Fruit fly (Drosophila melanogaster) whole organism, embryonic: Measurements from ENCODE around the gene dysf.

Experiments
- Adf1 ChIP-seq: fragments of 200-800 bp; sonication (Bioruptor generic); IDR thresholded peaks from 2 replicates; pipeline ENCODE4 v1.3.6; 2022; ENCODE audit warnings: missing biosample characterization, missing genetic modification characterization
- BEAF-32 ChIP-seq: fragments of 200-800 bp; sonication (Bioruptor generic); optimal IDR thresholded peaks from 3 replicates; lab custom pipeline; 2017; ENCODE audit warnings: missing biosample characterization, missing genetic modification characterization, mild to moderate bottlenecking, moderate library complexity, missing genetic modification reagents
- Bdp1 ChIP-seq: fragments of 200-800 bp; sonication (Bioruptor generic); optimal IDR thresholded peaks from 3 replicates; lab custom pipeline; 2016; ENCODE audit warnings: missing biosample characterization, missing genetic modification characterization
- Bteb2 ChIP-seq: fragments of 200-800 bp; sonication (Bioruptor generic); optimal IDR thresholded peaks from 2 replicates; lab custom pipeline; 2016; ENCODE audit warnings: missing biosample characterization, missing genetic modification characterization
- CG1024 ChIP-seq: fragments of 200-800 bp; sonication (Bioruptor generic); IDR thresholded peaks from 2 replicates; pipeline ENCODE4 v1.3.6; 2022; ENCODE audit warnings: missing biosample characterization, missing genetic modification characterization
- CG10565 ChIP-seq: fragments of 200-800 bp; sonication (Bioruptor generic); optimal IDR thresholded peaks from 3 replicates; lab custom pipeline; 2016; ENCODE audit warnings: missing biosample characterization, mild to moderate bottlenecking, missing genetic modification characterization
- CG11085 ChIP-seq: fragments of 200-800 bp; sonication (Bioruptor generic); IDR thresholded peaks from 2 replicates; pipeline ENCODE4 v1.3.6; 2022; ENCODE audit warnings: missing biosample characterization, missing genetic modification characterization
- CG11560 ChIP-seq: fragments of 200-800 bp; sonication (Bioruptor generic); IDR thresholded peaks from 3 replicates; pipeline ENCODE4 v1.3.6; 2022; ENCODE audit warnings: missing biosample characterization, missing genetic modification characterization
- CG12219 ChIP-seq: fragments of 200-800 bp; sonication (Bioruptor generic); optimal IDR thresholded peaks from 3 replicates; lab custom pipeline; 2018; ENCODE audit warnings: missing biosample characterization, mild to moderate bottlenecking, missing genetic modification characterization
- CG14014 ChIP-seq: fragments of 200-800 bp; sonication (Bioruptor generic); IDR thresholded peaks from 2 replicates; pipeline ENCODE4 v1.3.6; 2022; ENCODE audit warnings: missing biosample characterization, missing genetic modification characterization
- CG14667 ChIP-seq: fragments of 200-800 bp; sonication (Bioruptor generic); IDR thresholded peaks from 2 replicates; pipeline ENCODE4 v1.3.6; 2022; ENCODE audit warnings: missing biosample characterization, missing genetic modification characterization
- CG15269 ChIP-seq: fragments of 200-800 bp; sonication (Bioruptor generic); optimal IDR thresholded peaks from 2 replicates; lab custom pipeline; 2018; ENCODE audit warnings: missing biosample characterization, mild to moderate bottlenecking, missing genetic modification characterization, moderate library complexity
- CG15514 ChIP-seq: fragments of 200-800 bp; sonication (Bioruptor generic); optimal IDR thresholded peaks from 3 replicates; lab custom pipeline; 2017; ENCODE audit warnings: missing biosample characterization, missing genetic modification characterization, mild to moderate bottlenecking, moderate library complexity, missing genetic modification reagents
- CG15696 ChIP-seq: fragments of 200-800 bp; sonication (Bioruptor generic); optimal IDR thresholded peaks from 2 replicates; lab custom pipeline; 2019; ENCODE audit warnings: missing biosample characterization, mild to moderate bottlenecking, missing genetic modification characterization, moderate library complexity
- CG1603 ChIP-seq: fragments of 200-800 bp; sonication (Bioruptor generic); optimal IDR thresholded peaks from 2 replicates; lab custom pipeline; 2019; ENCODE audit warnings: missing biosample characterization, mild to moderate bottlenecking, missing genetic modification characterization, moderate library complexity
- CG16813 ChIP-seq: fragments of 200-800 bp; sonication (Bioruptor generic); IDR thresholded peaks from 3 replicates; pipeline ENCODE4 v1.3.6; 2022; ENCODE audit warnings: missing biosample characterization, missing genetic modification characterization; ENCODE audit not compliant: partially characterized antibody
- CG18011 ChIP-seq: fragments of 200-800 bp; sonication (Bioruptor generic); optimal IDR thresholded peaks from 2 replicates; lab custom pipeline; 2017; ENCODE audit warnings: missing biosample characterization, missing genetic modification characterization, mild to moderate bottlenecking, moderate library complexity, missing genotype
- CG2202 ChIP-seq: fragments of 200-800 bp; sonication (Bioruptor generic); optimal IDR thresholded peaks from 2 replicates; lab custom pipeline; 2018; ENCODE audit warnings: missing biosample characterization, mild to moderate bottlenecking, missing genetic modification characterization
- CG4360 ChIP-seq: fragments of 200-800 bp; sonication (Bioruptor generic); IDR thresholded peaks from 2 replicates; pipeline ENCODE4 v1.3.6; 2022; ENCODE audit warnings: missing biosample characterization, missing genetic modification characterization
- CG7963 ChIP-seq: fragments of 200-800 bp; sonication (Bioruptor generic); IDR thresholded peaks from 3 replicates; pipeline ENCODE4 v1.3.6; 2022; ENCODE audit warnings: missing biosample characterization, missing genetic modification characterization; ENCODE audit not compliant: partially characterized antibody
- CG9437 ChIP-seq: fragments of 200-800 bp; sonication (Bioruptor generic); optimal IDR thresholded peaks from 2 replicates; lab custom pipeline; 2018; ENCODE audit warnings: missing biosample characterization, mild to moderate bottlenecking, missing genetic modification characterization
- CG9817 ChIP-seq: fragments of 200-800 bp; sonication (Bioruptor generic); optimal IDR thresholded peaks from 2 replicates; lab custom pipeline; 2018; ENCODE audit warnings: missing biosample characterization, mild to moderate bottlenecking, missing genetic modification characterization, moderate library complexity
- Fer1 ChIP-seq: fragments of 200-800 bp; sonication (Bioruptor generic); optimal IDR thresholded peaks from 2 replicates; lab custom pipeline; 2017; ENCODE audit warnings: missing biosample characterization, mild to moderate bottlenecking, missing genetic modification characterization
- GATAe ChIP-seq: fragments of 200-800 bp; sonication (Bioruptor generic); conservative IDR thresholded peaks from 2 replicates; pipeline ENCODE4 v1.3.6; 2022; ENCODE audit warnings: missing biosample characterization, missing genetic modification characterization
- Max ChIP-seq: fragments of 200-800 bp; sonication (Bioruptor generic); optimal IDR thresholded peaks from 2 replicates; lab custom pipeline; 2016; ENCODE audit warnings: missing biosample characterization, mild to moderate bottlenecking, missing genetic modification characterization
- NFAT ChIP-seq: fragments of 200-800 bp; sonication (Bioruptor generic); IDR thresholded peaks from 2 replicates; pipeline ENCODE4 v1.3.6; 2022; ENCODE audit warnings: missing biosample characterization, missing genetic modification characterization
- Nf-YA ChIP-seq: fragments of 200-800 bp; sonication (Bioruptor generic); IDR thresholded peaks from 2 replicates; pipeline ENCODE4 v1.3.6; 2022; ENCODE audit warnings: missing biosample characterization, missing genetic modification characterization
- Nf-YB ChIP-seq: fragments of 200-800 bp; sonication (Bioruptor generic); optimal IDR thresholded peaks from 3 replicates; lab custom pipeline; 2019; ENCODE audit warnings: missing biosample characterization, mild to moderate bottlenecking, missing genetic modification characterization, moderate library complexity
- Rfx ChIP-seq: fragments of 200-800 bp; sonication (Bioruptor generic); IDR thresholded peaks from 2 replicates; pipeline ENCODE4 v1.3.6; 2022; ENCODE audit warnings: missing biosample characterization, missing genetic modification characterization
- Xrp1 ChIP-seq: fragments of 200-800 bp; sonication (Bioruptor generic); IDR thresholded peaks from 2 replicates; pipeline ENCODE4 v1.3.6; 2022; ENCODE audit warnings: missing biosample characterization, missing genetic modification characterization
- ase ChIP-seq: fragments of 200-800 bp; sonication (Bioruptor generic); IDR thresholded peaks from 3 replicates; pipeline ENCODE4 v1.3.6; 2022; ENCODE audit warnings: missing biosample characterization, missing genetic modification characterization
- ash1 ChIP-seq: fragments of 200-800 bp; sonication (Bioruptor generic); optimal IDR thresholded peaks from 2 replicates; lab custom pipeline; 2018; ENCODE audit warnings: missing biosample characterization, mild to moderate bottlenecking, missing genetic modification characterization
- bbx ChIP-seq: fragments of 200-800 bp; sonication (Bioruptor generic); IDR thresholded peaks from 2 replicates; pipeline ENCODE4 v1.3.6; 2022; ENCODE audit warnings: missing biosample characterization, missing genetic modification characterization; ENCODE audit not compliant: partially characterized antibody
- crp ChIP-seq, 2 experiments: fragments of 200-800 bp; sonication (Bioruptor generic); optimal IDR thresholded peaks; 2 replicates in 1 of 2; 3 replicates in 1 of 2; lab custom pipeline; 2017; ENCODE audit warnings: missing biosample characterization in 2 of 2, missing genetic modification characterization in 2 of 2, mild to moderate bottlenecking in 1 of 2, moderate library complexity in 1 of 2
- dimm ChIP-seq: fragments of 200-800 bp; sonication (Bioruptor generic); IDR thresholded peaks from 2 replicates; pipeline ENCODE4 v1.3.6; 2022; ENCODE audit warnings: missing biosample characterization, missing genetic modification characterization
- exex ChIP-seq: fragments of 200-800 bp; sonication (Bioruptor generic); optimal IDR thresholded peaks from 4 replicates; lab custom pipeline; 2018; ENCODE audit warnings: missing biosample characterization, mild to moderate bottlenecking, missing genetic modification characterization, moderate library complexity
- ftz-f1 ChIP-seq: fragments of 200-800 bp; sonication (Bioruptor generic); optimal IDR thresholded peaks from 2 replicates; lab custom pipeline; 2016; ENCODE audit warnings: missing biosample characterization, missing genetic modification characterization
- hbn ChIP-seq: fragments of 200-800 bp; sonication (Bioruptor generic); IDR thresholded peaks from 2 replicates; pipeline ENCODE4 v1.3.6; 2022; ENCODE audit warnings: missing biosample characterization, missing genetic modification characterization; ENCODE audit not compliant: partially characterized antibody
- ind ChIP-seq: fragments of 200-800 bp; sonication (Bioruptor generic); optimal IDR thresholded peaks from 3 replicates; lab custom pipeline; 2016; ENCODE audit warnings: missing biosample characterization, missing genetic modification characterization
- lola ChIP-seq, 3 experiments: fragments of >200 bp in 2 of 3; fragments of 200-800 bp in 1 of 3; sonication (Bioruptor generic) in 1 of 3; optimal IDR thresholded peaks; 2 replicates each; lab custom pipeline; 2017 to 2019; ENCODE audit warnings: missing biosample characterization in 3 of 3, missing genetic modification characterization in 3 of 3, mild to moderate bottlenecking in 1 of 3, moderate library complexity in 1 of 3
- nau ChIP-seq: fragments of 200-800 bp; sonication (Bioruptor generic); optimal IDR thresholded peaks from 3 replicates; lab custom pipeline; 2017; ENCODE audit warnings: missing biosample characterization, mild to moderate bottlenecking, missing genetic modification characterization, missing genetic modification reagents
- pros ChIP-seq: fragments of 200-800 bp; sonication (Bioruptor generic); optimal IDR thresholded peaks from 3 replicates; lab custom pipeline; 2019; ENCODE audit warnings: missing biosample characterization, mild to moderate bottlenecking, missing genetic modification characterization, moderate library complexity
- salm ChIP-seq: fragments of 200-800 bp; sonication (Bioruptor generic); optimal IDR thresholded peaks from 2 replicates; lab custom pipeline; 2018; ENCODE audit warnings: missing biosample characterization, mild to moderate bottlenecking, missing genetic modification characterization
- scrt ChIP-seq: fragments of 200-800 bp; sonication (Bioruptor generic); optimal IDR thresholded peaks from 2 replicates; lab custom pipeline; 2018; ENCODE audit warnings: missing biosample characterization, mild to moderate bottlenecking, missing genetic modification characterization, moderate library complexity
- sqz ChIP-seq: fragments of 200-800 bp; sonication (Bioruptor generic); optimal IDR thresholded peaks from 3 replicates; lab custom pipeline; 2018; ENCODE audit warnings: missing biosample characterization, mild to moderate bottlenecking, missing genetic modification characterization
- unc-4 ChIP-seq: fragments of 200-800 bp; sonication (Bioruptor generic); IDR thresholded peaks from 2 replicates; pipeline ENCODE4 v1.3.6; 2022; ENCODE audit warnings: missing biosample characterization, missing genetic modification characterization; ENCODE audit not compliant: partially characterized antibody
- unpg ChIP-seq: fragments of 200-800 bp; sonication (Bioruptor generic); optimal IDR thresholded peaks from 3 replicates; lab custom pipeline; 2018; ENCODE audit warnings: missing biosample characterization, mild to moderate bottlenecking, missing genetic modification characterization, moderate library complexity
- z ChIP-seq: fragments of 200-800 bp; sonication (Bioruptor generic); IDR thresholded peaks from 3 replicates; pipeline ENCODE4 v1.3.6; 2022; ENCODE audit warnings: missing biosample characterization, missing genetic modification characterization

dysf gene

dm6 chr3R:26055214-26055632, 43.3 kb downstream of the dysf start, which contains the start of gene Cmpk (continued):
- TF ChIP-seq CG18011 (GFP tag; lab: Kevin White, UChicago), result peak; percentile 57
- peak; percentile 95 for TF ChIP-seq ftz-f1
- TF ChIP-seq CG15514 (GFP tag; lab: Kevin White, UChicago), result peak; percentile 81
- peak; percentile 52 for TF ChIP-seq Adf1 (GFP tag; lab: Robert Waterston, UW)
- TF ChIP-seq GATAe, result no peak
- TF ChIP-seq lola (GFP tag; optimal IDR thresholded peaks at IDR 0.05; lab: Kevin White, UChicago), result no peak
- peak; percentile 97 for TF ChIP-seq CG9437
- TF ChIP-seq sqz (GFP tag; lab: Kevin White, UChicago), result no peak
- no peak for TF ChIP-seq nau (GFP tag; lab: Kevin White, UChicago)
- TF ChIP-seq BEAF-32 (GFP tag; lab: Kevin White, UChicago), result peak; percentile 29
- TF ChIP-seq CG16813 (GFP tag; lab: Robert Waterston, UW), result no peak
- TF ChIP-seq CG15696 (tag; lab: Kevin White, UChicago), result peak; percentile 19
- TF ChIP-seq hbn, result peak; percentile 27; the same call in 1 of the 2 replicates
- TF ChIP-seq Nf-YA (GFP tag; lab: Robert Waterston, UW), result no peak
- peak; percentile 31 for TF ChIP-seq Bdp1 (GFP tag; lab: Kevin White, UChicago)
- peak; percentile 75 for TF ChIP-seq CG1603
- peak; percentile 18 to 89 for TF ChIP-seq crp (GFP tag; optimal IDR thresholded peaks at IDR 0.05; lab: Kevin White, UChicago)
- no peak; the same call in 1 of the 2 replicates for TF ChIP-seq CG14014 (GFP tag; lab: Robert Waterston, UW)
- TF ChIP-seq Rfx (GFP tag; lab: Robert Waterston, UW), result peak; percentile 77
- TF ChIP-seq CG7963 (GFP tag; lab: Robert Waterston, UW), result no peak
- TF ChIP-seq pros, result no peak
- TF ChIP-seq CG12219 (GFP tag; lab: Kevin White, UChicago), result peak; percentile 48
- TF ChIP-seq dimm (GFP tag; lab: Robert Waterston, UW), result no peak
- TF ChIP-seq CG4360 (GFP tag; lab: Robert Waterston, UW), result 0 out of 2 replicates have a peak, but pooled peaks have one; percentile 35
- TF ChIP-seq Max (GFP tag; lab: Kevin White, UChicago), result peak; percentile 56
- TF ChIP-seq bbx, result peak; percentile 68; the same call in 1 of the 2 replicates
- peak; percentile 47 for TF ChIP-seq ind (GFP tag; lab: Kevin White, UChicago)
- TF ChIP-seq NFAT (GFP tag; lab: Robert Waterston, UW), result peak; percentile 73; the same call in 1 of the 2 replicates
- peak; percentile 43 for TF ChIP-seq ash1 (GFP tag; lab: Kevin White, UChicago)
- TF ChIP-seq salm, result peak; percentile 63
- peak; percentile 88 for TF ChIP-seq Fer1 (GFP tag; lab: Kevin White, UChicago)
- peak; percentile 47 for TF ChIP-seq CG2202
- TF ChIP-seq Bteb2 (GFP tag; lab: Kevin White, UChicago), result peak; percentile 1
- peak; percentile 62 for TF ChIP-seq Nf-YB (GFP tag; lab: Kevin White, UChicago)
- peak; percentile 55 for TF ChIP-seq unc-4 (GFP tag; lab: Robert Waterston, UW)
- TF ChIP-seq scrt (GFP tag; lab: Kevin White, UChicago), result peak; percentile 71
- TF ChIP-seq CG9817, result peak; percentile 50
- TF ChIP-seq z (GFP tag; lab: Robert Waterston, UW), result 0 out of 3 replicates have a peak, but pooled peaks have one; percentile 29
- TF ChIP-seq CG1024 (GFP tag; lab: Robert Waterston, UW), result peak; percentile 47
- TF ChIP-seq CG11560 (tag; lab: Robert Waterston, UW), result no peak
- TF ChIP-seq unpg (GFP tag; lab: Kevin White, UChicago), result peak; percentile 73
- no peak for TF ChIP-seq Xrp1
- peak; percentile 68 for TF ChIP-seq CG15269 (tag; lab: Kevin White, UChicago)
- 0 out of 2 replicates have a peak, but pooled peaks have one; percentile 58 for TF ChIP-seq CG11085 (GFP tag; lab: Robert Waterston, UW)
- TF ChIP-seq ase (GFP tag; lab: Robert Waterston, UW), result peak; percentile 43; the same call in 2 of the 3 replicates
- TF ChIP-seq CG10565 (GFP tag; lab: Kevin White, UChicago), result no peak
- peak; percentile 37 for TF ChIP-seq exex (tag; lab: Kevin White, UChicago)
- peak; percentile 20; the same call in 1 of the 2 replicates for TF ChIP-seq CG14667
